Worm (Caenorhabditis elegans): Measurements from ENCODE around the gene phat-6.

phat-6 gene

DNA sequence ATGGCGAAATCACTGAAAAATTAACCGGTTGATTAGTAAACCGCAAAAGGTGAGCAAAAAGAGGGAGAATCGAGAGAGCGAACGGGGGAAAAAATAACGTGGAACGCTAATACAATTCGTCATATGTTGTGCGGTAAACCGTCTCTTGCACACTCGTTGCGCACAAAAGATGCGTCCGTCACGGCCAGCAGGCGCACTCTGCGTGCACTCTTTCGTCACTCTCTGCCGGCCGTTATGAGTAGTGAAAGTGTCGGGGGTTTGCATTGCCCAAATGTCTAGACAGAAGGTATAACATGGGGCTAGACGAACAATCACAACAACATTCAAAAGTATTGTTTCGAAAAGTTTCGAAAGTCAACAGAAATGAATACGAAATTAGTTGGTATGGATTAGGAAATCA lies 12.7 kb downstream of the phat-6 start, which contains the start of gene pkhm-2 (continued):
- TF ChIP-seq sup-37 (GFP tag; optimal IDR thresholded peaks at IDR 0.05) (peak; percentile 73), zag-1 (tag; optimal IDR thresholded peaks at IDR 0.05) (no peak), unc-130 (tag; optimal IDR thresholded peaks at IDR 0.05) (peak; percentile 78), nhr-76 (tag; optimal IDR thresholded peaks at IDR 0.05) (no peak), fos-1 (tag; optimal IDR thresholded peaks at IDR 0.05) (peak; percentile 73), irx-1 (tag; optimal IDR thresholded peaks at IDR 0.05) (peak; percentile 86), mep-1 (tag; optimal IDR thresholded peaks at IDR 0.05) (peak; percentile 92), grh-1 (GFP tag; IDR thresholded peaks at IDR 0.05) (peak; percentile 92), skn-1 (tag; optimal IDR thresholded peaks at IDR 0.05) (peak; percentile 79), C34B4.2 (tag; optimal IDR thresholded peaks at IDR 0.05) (no peak), ceh-88 (GFP tag; IDR thresholded peaks at IDR 0.05) (peak; percentile 65), nhr-47 (tag; optimal IDR thresholded peaks at IDR 0.05) (peak; percentile 94), unc-98 (GFP tag; IDR thresholded peaks at IDR 0.05) (no peak), lin-39 (tag; optimal IDR thresholded peaks at IDR 0.05) (peak; percentile 80), efl-1 (optimal IDR thresholded peaks at IDR 0.05) (peak; percentile 79 to 82), efl-1 (GFP tag; optimal IDR thresholded peaks at IDR 0.05 in 1 of 2) (peak; percentile 76 to 98), nhr-20 (tag; optimal IDR thresholded peaks at IDR 0.05) (peak; percentile 94), isw-1 (GFP tag; IDR thresholded peaks at IDR 0.05) (peak; percentile 76), pag-3 (tag; optimal IDR thresholded peaks at IDR 0.05; ENCODE audit: borderline replicate concordance, insufficient read depth) (peak; percentile 22), lsy-2 (tag; optimal IDR thresholded peaks at IDR 0.05) (peak; percentile 86 to 89), mef-2 (tag; optimal IDR thresholded peaks at IDR 0.05) (no peak), hlh-17 (GFP tag; optimal IDR thresholded peaks at IDR 0.05; ENCODE audit: borderline replicate concordance) (no peak), tbx-2 (tag; optimal IDR thresholded peaks at IDR 0.05) (peak; percentile 89), lin-35 (GFP tag; optimal IDR thresholded peaks at IDR 0.05) (peak; percentile 77 to 90), pax-3 (tag; optimal IDR thresholded peaks at IDR 0.05) (peak; percentile 59), ets-5 (GFP tag; IDR thresholded peaks at IDR 0.05) (no peak), Y116A8C.19 (tag; optimal IDR thresholded peaks at IDR 0.05; ENCODE audit: borderline replicate concordance) (no peak), vab-15 (tag; optimal IDR thresholded peaks at IDR 0.05) (no peak), nhr-28 (tag; optimal IDR thresholded peaks at IDR 0.05) (no peak), fkh-10 (GFP tag; optimal IDR thresholded peaks at IDR 0.05) (peak; percentile 46), aha-1 (tag; optimal IDR thresholded peaks at IDR 0.05) (peak; percentile 65), egl-13 (tag; optimal IDR thresholded peaks at IDR 0.05) (peak; percentile 87), F16B12.6 (tag; optimal IDR thresholded peaks at IDR 0.05) (peak; percentile 40), ceh-8 (GFP tag; optimal IDR thresholded peaks at IDR 0.05) (peak; percentile 68), ama-1 (optimal IDR thresholded peaks at IDR 0.05) (no peak), snu-23 (GFP tag; optimal IDR thresholded peaks at IDR 0.05) (peak; percentile 95), efl-3 (GFP tag; optimal IDR thresholded peaks at IDR 0.05) (no peak), alr-1 (tag; optimal IDR thresholded peaks at IDR 0.05; ENCODE audit: borderline replicate concordance) (no peak), lin-13 (GFP tag; optimal IDR thresholded peaks at IDR 0.05) (peak; percentile 85), snpc-4 (tag; optimal IDR thresholded peaks at IDR 0.05) (peak; percentile 91), aly-2 (tag; optimal IDR thresholded peaks at IDR 0.05) (peak; percentile 31), sox-4 (tag; optimal IDR thresholded peaks at IDR 0.05) (peak; percentile 68), rnt-1 (tag; optimal IDR thresholded peaks at IDR 0.05) (peak; percentile 95), ceh-63 (GFP tag; optimal IDR thresholded peaks at IDR 0.05) (no peak), lin-14 (GFP tag; optimal IDR thresholded peaks at IDR 0.05) (peak; percentile 96), fkh-4 (tag; optimal IDR thresholded peaks at IDR 0.05; ENCODE audit: borderline replicate concordance) (no peak), lir-3 (tag; optimal IDR thresholded peaks at IDR 0.05; ENCODE audit: poor library complexity) (no peak)
